Fruit fly (Drosophila melanogaster): ENCODE results near the gene CG6454.

The CG6454 gene

dm6 chr3R:24318217-24319082 lies 30.5 kb upstream of the CG6454 start, which contains the start of the genes Nab2 and BRWD3 (continued):
- TF ChIP-seq peb (GFP tag; IDR thresholded peaks at IDR 0.05) (no peak), Taf1 (GFP tag; IDR thresholded peaks at IDR 0.05) (no peak), sqz (GFP tag; optimal IDR thresholded peaks at IDR 0.05) (peak; percentile 50), sens-2 (GFP tag; IDR thresholded peaks at IDR 0.05) (peak; percentile 20; the same call in 1 of the 2 replicates), Optix (GFP tag; IDR thresholded peaks at IDR 0.05) (no peak), CG10979 (tag; optimal IDR thresholded peaks at IDR 0.05) (peak; percentile 13), CG10565 (GFP tag; optimal IDR thresholded peaks at IDR 0.05) (no peak), CG15514 (GFP tag; optimal IDR thresholded peaks at IDR 0.05) (peak; percentile 34), CG6654 (GFP tag; optimal IDR thresholded peaks at IDR 0.05) (no peak), CG7987 (GFP tag; optimal IDR thresholded peaks at IDR 0.05) (no peak), z (GFP tag; IDR thresholded peaks at IDR 0.05) (no peak), tll (GFP tag; optimal IDR thresholded peaks at IDR 0.05) (no peak), Jarid2 (GFP tag; optimal IDR thresholded peaks at IDR 0.05) (no peak), crp (GFP tag; optimal IDR thresholded peaks at IDR 0.05) (peak in 1 of 2 experiments; percentile 24), tup (GFP tag; optimal IDR thresholded peaks at IDR 0.05) (no peak), Bdp1 (GFP tag; optimal IDR thresholded peaks at IDR 0.05) (no peak), Hey (tag; optimal IDR thresholded peaks at IDR 0.05) (no peak), lbe (GFP tag; optimal IDR thresholded peaks at IDR 0.05) (no peak), row (GFP tag; IDR thresholded peaks at IDR 0.05) (peak; percentile 70), CG13296 (GFP tag; optimal IDR thresholded peaks at IDR 0.05) (no peak), Nf-YA (GFP tag; IDR thresholded peaks at IDR 0.05) (no peak), CG10462 (GFP tag; optimal IDR thresholded peaks at IDR 0.05) (no peak), CG2199 (GFP tag; IDR thresholded peaks at IDR 0.05) (no peak), hb (GFP tag; IDR thresholded peaks at IDR 0.05; ENCODE audit: partially characterized antibody) (peak; percentile 59; the same call in 1 of the 3 replicates), Poxn (GFP tag; IDR thresholded peaks at IDR 0.05) (no peak), CG34224 (GFP tag; IDR thresholded peaks at IDR 0.05; ENCODE audit: partially characterized antibody) (peak; percentile 26; the same call in 2 of the 3 replicates), CG30020 (tag; optimal IDR thresholded peaks at IDR 0.05) (peak; percentile 58), gsb-n (tag; optimal IDR thresholded peaks at IDR 0.05) (no peak), CG17912 (GFP tag; optimal IDR thresholded peaks at IDR 0.05) (no peak), inv (GFP tag; IDR thresholded peaks at IDR 0.05; ENCODE audit: partially characterized antibody) (peak; percentile 56), slp2 (GFP tag; optimal IDR thresholded peaks at IDR 0.05) (no peak), nerfin-2 (GFP tag; IDR thresholded peaks at IDR 0.05; ENCODE audit: partially characterized antibody) (peak; percentile 48), Sry-β (GFP tag; optimal IDR thresholded peaks at IDR 0.05) (peak; percentile 56), p53 (GFP tag; optimal IDR thresholded peaks at IDR 0.05) (no peak), Hand (GFP tag; optimal IDR thresholded peaks at IDR 0.05) (no peak), CG11398 (GFP tag; optimal IDR thresholded peaks at IDR 0.05) (no peak), cwo (GFP tag; optimal IDR thresholded peaks at IDR 0.05) (no peak), trh (GFP tag; optimal IDR thresholded peaks at IDR 0.05) (peak; percentile 36), sima (GFP tag; optimal IDR thresholded peaks at IDR 0.05) (no peak), CG10959 (GFP tag; IDR thresholded peaks at IDR 0.05) (no peak), CG12391 (tag; optimal IDR thresholded peaks at IDR 0.05) (peak; percentile 62)
